Worm (Caenorhabditis elegans) whole organism, L4 larva: ENCODE results near the gene sms-3.

ENCODE experiments used
- F49E8.2 ChIP-seq: sonication (generic microtip); optimal IDR thresholded peaks from 2 replicates; lab custom pipeline; 2016; ENCODE audit warnings: missing compliant biosample characterization, mild to moderate bottlenecking, missing genetic modification characterization, borderline replicate concordance
- R02D3.7 ChIP-seq: fragments of 150-350 bp; sonication (generic microtip); optimal IDR thresholded peaks from 3 replicates; lab custom pipeline; 2014; ENCODE audit warnings: missing biosample characterization, missing genetic modification characterization
- T20F7.1 ChIP-seq: fragments of 200-800 bp; sonication (Bioruptor generic); optimal IDR thresholded peaks from 2 replicates; lab custom pipeline; 2018; ENCODE audit warnings: mild to moderate bottlenecking, missing genetic modification characterization, missing compliant biosample characterization
- Y5F2A.4 ChIP-seq: fragments of 200-800 bp; sonication (Bioruptor generic); optimal IDR thresholded peaks from 2 replicates; lab custom pipeline; 2018; ENCODE audit warnings: mild to moderate bottlenecking, missing genetic modification characterization, missing compliant biosample characterization
- ZK546.5 ChIP-seq, 2 experiments: sonication (generic microtip); optimal IDR thresholded peaks; 2 replicates each; lab custom pipeline; 2017; ENCODE audit warnings: missing biosample characterization in 2 of 2, missing genetic modification characterization in 2 of 2
- aha-1 ChIP-seq: fragments of 150-350 bp; peaks from one replicate; lab custom pipeline; 2014; ENCODE audit warnings: missing biosample characterization, missing genetic modification characterization
- aly-2 ChIP-seq: sonication (generic microtip); optimal IDR thresholded peaks from 2 replicates; lab custom pipeline; 2018; ENCODE audit warnings: missing biosample characterization, missing genetic modification characterization
- ama-1 ChIP-seq: fragments of 150-350 bp; optimal IDR thresholded peaks from 2 replicates; lab custom pipeline; 2014; ENCODE audit warnings: inconsistent platforms, mixed read lengths
- arid-1 ChIP-seq: fragments of 200-800 bp; sonication (Bioruptor generic); conservative IDR thresholded peaks from 2 replicates; pipeline ENCODE4 v1.3.6; 2022; ENCODE audit warnings: missing genetic modification reagents, missing genetic modification characterization, missing compliant biosample characterization
- ceh-20 ChIP-seq: fragments of 200-800 bp; sonication (Bioruptor generic); IDR thresholded peaks from 2 replicates; pipeline ENCODE4 v1.3.6; 2022; ENCODE audit warnings: missing genetic modification reagents, missing genetic modification characterization, missing compliant biosample characterization
- ceh-28 ChIP-seq: fragments of 150-350 bp; optimal IDR thresholded peaks from 2 replicates; lab custom pipeline; 2014; ENCODE audit warnings: missing biosample characterization, missing genetic modification reagents, missing genetic modification characterization
- ceh-62 ChIP-seq: sonication (generic microtip); optimal IDR thresholded peaks from 2 replicates; lab custom pipeline; 2017; ENCODE audit warnings: missing biosample characterization, missing genetic modification characterization
- ceh-82 ChIP-seq: sonication (generic microtip); optimal IDR thresholded peaks from 2 replicates; lab custom pipeline; 2017; ENCODE audit warnings: missing biosample characterization, missing genetic modification characterization
- ces-1 ChIP-seq: fragments of 150-350 bp; sonication (generic microtip); optimal IDR thresholded peaks from 4 replicates; lab custom pipeline; 2014; ENCODE audit warnings: missing biosample characterization, missing genetic modification reagents, missing genetic modification characterization
- ctbp-1 ChIP-seq: fragments of 200-800 bp; sonication (Bioruptor generic); IDR thresholded peaks from 2 replicates; pipeline ENCODE4 v1.3.6; 2022; ENCODE audit warnings: missing genetic modification reagents, missing genetic modification characterization, missing compliant biosample characterization
- daf-12 ChIP-seq: fragments of 150-350 bp; optimal IDR thresholded peaks from 2 replicates; lab custom pipeline; 2014; ENCODE audit warnings: missing biosample characterization, missing genetic modification reagents, missing genetic modification characterization
- daf-16 ChIP-seq, 3 experiments: sonication (generic microtip); optimal IDR thresholded peaks; 2 replicates each; lab custom pipeline; 2016 to 2017; ENCODE audit warnings: missing genetic modification characterization in 3 of 3, missing genetic modification reagents in 3 of 3, mild to moderate bottlenecking in 2 of 3, missing compliant biosample characterization in 2 of 3, missing biosample characterization in 1 of 3, moderate library complexity in 1 of 3
- daf-19 ChIP-seq: fragments of 200-800 bp; sonication (Bioruptor generic); conservative IDR thresholded peaks from 2 replicates; pipeline ENCODE4 v1.3.6; 2022; ENCODE audit warnings: missing genetic modification characterization, missing compliant biosample characterization
- dmd-8 ChIP-seq: fragments of 200-800 bp; sonication (Bioruptor generic); IDR thresholded peaks from 2 replicates; pipeline ENCODE4 v1.3.6; 2022; ENCODE audit warnings: missing genetic modification characterization, missing compliant biosample characterization
- dpl-1 ChIP-seq: fragments of 150-350 bp; optimal IDR thresholded peaks from 2 replicates; lab custom pipeline; 2014; ENCODE audit warnings: missing biosample characterization, missing genetic modification reagents, missing genetic modification characterization
- dve-1 ChIP-seq: sonication (generic microtip); optimal IDR thresholded peaks from 2 replicates; lab custom pipeline; 2017; ENCODE audit warnings: antibody characterized with exemption, mild to moderate bottlenecking, missing genetic modification characterization, missing compliant biosample characterization; ENCODE audit not compliant: insufficient read depth
- egl-27 ChIP-seq: sonication (generic microtip); optimal IDR thresholded peaks from 3 replicates; lab custom pipeline; 2017; ENCODE audit warnings: missing biosample characterization, missing genetic modification reagents, missing genetic modification characterization
- fkh-10 ChIP-seq: fragments of 150-350 bp; optimal IDR thresholded peaks from 2 replicates; lab custom pipeline; 2014; ENCODE audit warnings: missing biosample characterization, missing genetic modification reagents, missing genetic modification characterization
- gei-8 ChIP-seq: fragments of 200-800 bp; sonication (Bioruptor generic); optimal IDR thresholded peaks from 2 replicates; lab custom pipeline; 2018; ENCODE audit warnings: mild to moderate bottlenecking, missing genetic modification characterization, missing compliant biosample characterization
- hif-1 ChIP-seq, 2 experiments: sonication (generic microtip); optimal IDR thresholded peaks; 2 replicates each; lab custom pipeline; 2016 to 2017; ENCODE audit warnings: missing compliant biosample characterization in 2 of 2, missing genetic modification characterization in 2 of 2, missing genetic modification reagents in 2 of 2, missing genotype in 2 of 2, mild to moderate bottlenecking in 1 of 2
- hlh-30 ChIP-seq: sonication (generic microtip); optimal IDR thresholded peaks from 2 replicates; lab custom pipeline; 2017; ENCODE audit warnings: antibody characterized with exemption, mild to moderate bottlenecking, missing genetic modification characterization, missing compliant biosample characterization; ENCODE audit not compliant: insufficient read depth
- hmg-1.1 ChIP-seq: fragments of 200-800 bp; sonication (Bioruptor generic); IDR thresholded peaks from 2 replicates; pipeline ENCODE4 v1.3.6; 2022; ENCODE audit warnings: missing genetic modification reagents, missing genetic modification characterization, missing compliant biosample characterization
- jun-1 ChIP-seq: fragments of 150-350 bp; optimal IDR thresholded peaks from 2 replicates; lab custom pipeline; 2014; ENCODE audit warnings: missing biosample characterization, missing genetic modification reagents, missing genetic modification characterization
- lin-15B ChIP-seq: fragments of 150-350 bp; sonication (generic microtip); optimal IDR thresholded peaks from 3 replicates; lab custom pipeline; 2014; ENCODE audit warnings: missing biosample characterization, missing genetic modification characterization
- lir-3 ChIP-seq: sonication (generic microtip); optimal IDR thresholded peaks from 2 replicates; lab custom pipeline; 2016; ENCODE audit warnings: mild to moderate bottlenecking, missing genetic modification characterization, missing compliant biosample characterization
- lsy-2 ChIP-seq, 2 experiments: fragments of 150-350 bp in 1 of 2; sonication (generic microtip) in 1 of 2; optimal IDR thresholded peaks; 2 replicates each; lab custom pipeline; 2014 to 2017; ENCODE audit warnings: missing biosample characterization in 2 of 2, missing genetic modification characterization in 2 of 2
- madf-5 ChIP-seq, 2 experiments: fragments of 200-800 bp; sonication (Bioruptor generic); IDR thresholded peaks; 2 replicates each; pipeline ENCODE4 v1.3.6; 2022; ENCODE audit warnings: missing compliant biosample characterization in 2 of 2, missing genetic modification characterization in 2 of 2
- madf-9 ChIP-seq: fragments of 200-800 bp; sonication (Bioruptor generic); conservative IDR thresholded peaks from 2 replicates; pipeline ENCODE4 v1.3.6; 2022; ENCODE audit warnings: missing genetic modification reagents, missing genetic modification characterization, missing compliant biosample characterization
- mep-1 ChIP-seq: fragments of 150-350 bp; sonication (generic microtip); optimal IDR thresholded peaks from 3 replicates; lab custom pipeline; 2014; ENCODE audit warnings: missing biosample characterization, missing genetic modification characterization
- mes-2 ChIP-seq: sonication (generic microtip); optimal IDR thresholded peaks from 2 replicates; lab custom pipeline; 2016; ENCODE audit warnings: missing genotype, mild to moderate bottlenecking, missing genetic modification characterization, missing compliant biosample characterization; ENCODE audit not compliant: poor library complexity, severe bottlenecking
- mxl-3 ChIP-seq: fragments of 200-800 bp; sonication (Bioruptor generic); optimal IDR thresholded peaks from 2 replicates; lab custom pipeline; 2018; ENCODE audit warnings: mild to moderate bottlenecking, missing genetic modification characterization, missing compliant biosample characterization
- nhr-102 ChIP-seq: sonication (generic microtip); optimal IDR thresholded peaks from 2 replicates; lab custom pipeline; 2016; ENCODE audit warnings: mild to moderate bottlenecking, missing genetic modification characterization, moderate library complexity, missing compliant biosample characterization
- nhr-41 ChIP-seq: fragments of 200-800 bp; sonication (Bioruptor generic); IDR thresholded peaks from 2 replicates; pipeline ENCODE4 v1.3.6; 2022; ENCODE audit warnings: missing genetic modification reagents, missing genetic modification characterization, missing compliant biosample characterization
- nhr-42 ChIP-seq: fragments of 200-800 bp; sonication (Bioruptor generic); IDR thresholded peaks from 2 replicates; pipeline ENCODE4 v1.3.6; 2022; ENCODE audit warnings: missing genetic modification characterization, missing compliant biosample characterization
- nhr-48 ChIP-seq: sonication (generic microtip); optimal IDR thresholded peaks from 2 replicates; lab custom pipeline; 2016; ENCODE audit warnings: mild to moderate bottlenecking, missing genetic modification characterization, missing compliant biosample characterization
- nhr-76 ChIP-seq: fragments of 150-350 bp; optimal IDR thresholded peaks from 2 replicates; lab custom pipeline; 2014; ENCODE audit warnings: missing biosample characterization, missing genetic modification characterization
- pha-4 ChIP-seq, 2 experiments: fragments of 150-350 bp in 1 of 2; fragments of 200-800 bp in 1 of 2; sonication (Bioruptor generic) in 1 of 2; IDR thresholded peaks in 1 of 2; optimal IDR thresholded peaks in 1 of 2; 2 replicates each; pipeline versions ENCODE4 v1.3.6 to Lab custom; 2014 to 2022; ENCODE audit warnings: missing genetic modification characterization in 2 of 2, missing genetic modification reagents in 2 of 2, missing biosample characterization in 1 of 2, missing compliant biosample characterization in 1 of 2
- rbr-2 ChIP-seq: sonication (generic microtip); optimal IDR thresholded peaks from 2 replicates; lab custom pipeline; 2016; ENCODE audit warnings: missing genotype, missing genetic modification characterization, missing compliant biosample characterization
- sdz-12 ChIP-seq: fragments of 200-800 bp; sonication (Bioruptor generic); optimal IDR thresholded peaks from 2 replicates; lab custom pipeline; 2018; ENCODE audit warnings: mild to moderate bottlenecking, missing genetic modification characterization, missing compliant biosample characterization
- snpc-1.2 ChIP-seq: fragments of 200-800 bp; sonication (Bioruptor generic); IDR thresholded peaks from 2 replicates; pipeline ENCODE4 v1.3.6; 2022; ENCODE audit warnings: missing genetic modification reagents, missing genetic modification characterization, missing compliant biosample characterization
- spr-1 ChIP-seq: sonication (generic microtip); optimal IDR thresholded peaks from 2 replicates; lab custom pipeline; 2016; ENCODE audit warnings: mild to moderate bottlenecking, missing genetic modification characterization, missing compliant biosample characterization
- vab-7 ChIP-seq: fragments of 200-800 bp; sonication (Bioruptor generic); IDR thresholded peaks from 2 replicates; pipeline ENCODE4 v1.3.6; 2022; ENCODE audit warnings: missing genetic modification reagents, missing genetic modification characterization, missing compliant biosample characterization
- zip-2 ChIP-seq: fragments of 150-350 bp; optimal IDR thresholded peaks from 2 replicates; lab custom pipeline; 2014; ENCODE audit warnings: missing biosample characterization, missing genetic modification characterization

Gene sms-3

ce11 chrIII:1598927-1599326, 2.0 kb downstream of the sms-3 start (continued):
- peak; percentile 74 for TF ChIP-seq daf-19 (GFP tag; lab: Robert Waterston, UW)
- TF ChIP-seq ctbp-1 (GFP tag; lab: Robert Waterston, UW) = 0 out of 2 replicates have a peak, but pooled peaks have one; percentile 42
- peak; percentile 14 for TF ChIP-seq F49E8.2 (tag; lab: Kevin White, UChicago)
- no peak for TF ChIP-seq dpl-1
- TF ChIP-seq egl-27 (tag; lab: Kevin White, UChicago) = no peak
- no peak for TF ChIP-seq spr-1 (tag; lab: Kevin White, UChicago)
- peak; percentile 83; the same call in 1 of the 2 replicates for TF ChIP-seq dmd-8 (GFP tag; lab: Robert Waterston, UW)
- peak; percentile 80 for TF ChIP-seq pha-4 (GFP tag; IDR thresholded peaks at IDR 0.05; lab: Robert Waterston, UW)
- no peak for TF ChIP-seq pha-4 (tag; optimal IDR thresholded peaks at IDR 0.05; lab: Kevin White, UChicago)
- peak; percentile 46; the same call in 1 of the 2 replicates for TF ChIP-seq snpc-1.2 (GFP tag; lab: Robert Waterston, UW)
- peak in 1 of 2 experiments; percentile 35 for TF ChIP-seq daf-16 (GFP tag; optimal IDR thresholded peaks at IDR 0.05; lab: Kevin White, UChicago)
- TF ChIP-seq daf-16 (tag; optimal IDR thresholded peaks at IDR 0.05; lab: Kevin White, UChicago) = no peak
- TF ChIP-seq fkh-10 (GFP tag; lab: Kevin White, UChicago) = no peak
- TF ChIP-seq mes-2 = peak; percentile 25

- TF ChIP-seq zip-2 (tag; lab: Kevin White, UChicago) (no peak), gei-8 (GFP tag; lab: Kevin White, UChicago) (no peak), lsy-2 (tag; optimal IDR thresholded peaks at IDR 0.05; lab: Kevin White, UChicago) (peak in 1 of 2 experiments; percentile 57), hmg-1.1 (GFP tag; lab: Robert Waterston, UW) (peak; percentile 64), hif-1 (tag; optimal IDR thresholded peaks at IDR 0.05; lab: Kevin White, UChicago) (no peak), F49E8.2 (tag; lab: Kevin White, UChicago) (no peak), nhr-76 (tag; lab: Kevin White, UChicago) (no peak), madf-9 (GFP tag; lab: Robert Waterston, UW) (no peak), ces-1 (no peak), aly-2 (tag; lab: Kevin White, UChicago) (no peak), ceh-82 (tag; lab: Kevin White, UChicago) (no peak), rbr-2 (tag; lab: Kevin White, UChicago) (no peak), T20F7.1 (GFP tag; lab: Kevin White, UChicago) (no peak), madf-5 (GFP tag; IDR thresholded peaks at IDR 0.05; lab: Robert Waterston, UW) (no peak), aha-1 (tag; lab: Kevin White, UChicago) (peak; percentile 87), dpl-1 (peak; percentile 16), hlh-30 (no peak), nhr-41 (GFP tag; lab: Robert Waterston, UW) (no peak), nhr-48 (no peak), vab-7 (GFP tag; lab: Robert Waterston, UW) (no peak), Y5F2A.4 (no peak), ceh-20 (GFP tag; lab: Robert Waterston, UW) (no peak), ceh-28 (tag; lab: Kevin White, UChicago) (no peak), ceh-62 (tag; lab: Kevin White, UChicago) (no peak), daf-12 (no peak), mxl-3 (GFP tag; lab: Kevin White, UChicago) (no peak), jun-1 (tag; lab: Kevin White, UChicago) (no peak), ZK546.5 (tag; optimal IDR thresholded peaks at IDR 0.05; lab: Kevin White, UChicago) (no peak), nhr-102 (tag; lab: Kevin White, UChicago) (no peak), nhr-42 (GFP tag; lab: Robert Waterston, UW) (no peak), sdz-12 (no peak), lir-3 (tag; lab: Kevin White, UChicago) (no peak), ctbp-1 (GFP tag; lab: Robert Waterston, UW) (0 out of 2 replicates have a peak, but pooled peaks have one; percentile 15), egl-27 (tag; lab: Kevin White, UChicago) (no peak), arid-1 (GFP tag; lab: Robert Waterston, UW) (no peak), mep-1 (tag; lab: Kevin White, UChicago) (peak; percentile 28), R02D3.7 (no peak), dve-1 (no peak), ama-1 (lab: Kevin White, UChicago) (peak; percentile 11), lin-15B (no peak)
Observed at ce11 chrIII:1591681-1592080, 9.3 kb downstream of the sms-3 start.
